Worm (Caenorhabditis elegans) whole organism, L1 larva: Measurements from ENCODE around the gene gcy-27.

ENCODE experiments used
- C04F5.9 ChIP-seq: sonication (generic microtip); optimal IDR thresholded peaks from 2 replicates; lab custom pipeline; 2016; ENCODE audit warnings: missing genetic modification characterization, missing compliant biosample characterization
- C16A3.4 ChIP-seq: fragments of 150-350 bp; optimal IDR thresholded peaks from 2 replicates; lab custom pipeline; 2014; ENCODE audit warnings: missing biosample characterization, missing genetic modification characterization
- Y116A8C.19 ChIP-seq: sonication (generic microtip); optimal IDR thresholded peaks from 2 replicates; lab custom pipeline; 2016; ENCODE audit warnings: missing compliant biosample characterization, missing genetic modification characterization, borderline replicate concordance
- alr-1 ChIP-seq: fragments of 200-800 bp; sonication (Bioruptor generic); optimal IDR thresholded peaks from 2 replicates; lab custom pipeline; 2018; ENCODE audit warnings: borderline replicate concordance, mild to moderate bottlenecking, missing genetic modification characterization, missing compliant biosample characterization
- aly-2 ChIP-seq: fragments of 150-350 bp; optimal IDR thresholded peaks from 2 replicates; lab custom pipeline; 2014; ENCODE audit warnings: missing biosample characterization, missing genetic modification characterization
- blmp-1 ChIP-seq: fragments of 150-350 bp; optimal IDR thresholded peaks from 2 replicates; lab custom pipeline; 2014; ENCODE audit warnings: missing biosample characterization, missing genetic modification characterization
- ceh-88 ChIP-seq: fragments of 200-800 bp; sonication (Bioruptor generic); IDR thresholded peaks from 2 replicates; pipeline ENCODE4 v1.3.6; 2022; ENCODE audit warnings: missing genetic modification characterization, missing compliant biosample characterization
- efl-1 ChIP-seq, 4 experiments: fragments of 150-350 bp; optimal IDR thresholded peaks in 3 of 4; peaks in 1 of 4; 1 replicate in 1 of 4; 2 replicates in 3 of 4; lab custom pipeline; 2014; ENCODE audit warnings: missing biosample characterization in 2 of 4, missing genetic modification characterization in 2 of 4, missing genetic modification reagents in 2 of 4
- egl-13 ChIP-seq: sonication (generic microtip); optimal IDR thresholded peaks from 2 replicates; lab custom pipeline; 2016; ENCODE audit warnings: missing genotype, missing genetic modification reagents, missing genetic modification characterization, missing compliant biosample characterization
- egl-27 ChIP-seq, 2 experiments: fragments of 150-350 bp in 1 of 2; sonication (generic microtip); optimal IDR thresholded peaks; 3 replicates each; lab custom pipeline; 2017 to 2018; ENCODE audit warnings: missing biosample characterization in 2 of 2, missing genetic modification characterization in 2 of 2, missing genetic modification reagents in 2 of 2
- elt-3 ChIP-seq, 6 experiments: fragments of 150-350 bp in 1 of 6; sonication (generic microtip); optimal IDR thresholded peaks; 2 replicates each; lab custom pipeline; 2017 to 2018; ENCODE audit warnings: missing biosample characterization in 6 of 6, missing genetic modification characterization in 6 of 6, inconsistent platforms in 1 of 6
- fkh-10 ChIP-seq: sonication (generic microtip); optimal IDR thresholded peaks from 2 replicates; lab custom pipeline; 2017; ENCODE audit warnings: missing biosample characterization, missing genetic modification reagents, missing genetic modification characterization
- fkh-8 ChIP-seq: sonication (generic microtip); optimal IDR thresholded peaks from 2 replicates; lab custom pipeline; 2016; ENCODE audit warnings: mild to moderate bottlenecking, missing genetic modification characterization, missing compliant biosample characterization
- grh-1 ChIP-seq: fragments of 200-800 bp; sonication (Bioruptor generic); IDR thresholded peaks from 2 replicates; pipeline ENCODE4 v1.3.6; 2022; ENCODE audit warnings: missing genetic modification reagents, missing genetic modification characterization, missing compliant biosample characterization
- hlh-17 ChIP-seq: fragments of 200-800 bp; sonication (Bioruptor generic); optimal IDR thresholded peaks from 2 replicates; lab custom pipeline; 2018; ENCODE audit warnings: missing genetic modification characterization, mild to moderate bottlenecking, missing compliant biosample characterization, moderate library complexity, borderline replicate concordance
- hlh-4 ChIP-seq: sonication (generic microtip); optimal IDR thresholded peaks from 2 replicates; lab custom pipeline; 2016; ENCODE audit warnings: mild to moderate bottlenecking, missing genetic modification characterization, missing compliant biosample characterization
- hpl-2 ChIP-seq: fragments of 150-350 bp; optimal IDR thresholded peaks from 2 replicates; lab custom pipeline; 2014; ENCODE audit warnings: missing biosample characterization, missing genetic modification reagents, missing genetic modification characterization
- irx-1 ChIP-seq: sonication (generic microtip); optimal IDR thresholded peaks from 2 replicates; lab custom pipeline; 2016; ENCODE audit warnings: missing genetic modification characterization, missing compliant biosample characterization
- lin-13 ChIP-seq: fragments of 150-350 bp; optimal IDR thresholded peaks from 2 replicates; lab custom pipeline; 2014; ENCODE audit warnings: missing biosample characterization, missing genetic modification reagents, missing genetic modification characterization
- lsy-2 ChIP-seq, 2 experiments: fragments of 150-350 bp; optimal IDR thresholded peaks; 2 replicates each; lab custom pipeline; 2014; ENCODE audit warnings: missing biosample characterization in 2 of 2, missing genetic modification characterization in 2 of 2
- mef-2 ChIP-seq: fragments of 150-350 bp; optimal IDR thresholded peaks from 2 replicates; lab custom pipeline; 2014; ENCODE audit warnings: missing biosample characterization, missing genetic modification characterization
- nhr-237 ChIP-seq: fragments of 150-350 bp; optimal IDR thresholded peaks from 2 replicates; lab custom pipeline; 2014; ENCODE audit warnings: missing biosample characterization, missing genetic modification characterization
- nhr-47 ChIP-seq: sonication (generic microtip); optimal IDR thresholded peaks from 2 replicates; lab custom pipeline; 2016; ENCODE audit warnings: mild to moderate bottlenecking, missing genetic modification characterization, moderate library complexity, missing compliant biosample characterization
- nhr-71 ChIP-seq: sonication (generic microtip); optimal IDR thresholded peaks from 2 replicates; lab custom pipeline; 2016; ENCODE audit warnings: mild to moderate bottlenecking, missing genetic modification characterization, moderate library complexity, missing compliant biosample characterization
- nhr-76 ChIP-seq: sonication (generic microtip); optimal IDR thresholded peaks from 2 replicates; lab custom pipeline; 2017; ENCODE audit warnings: missing biosample characterization, missing genetic modification characterization
- nhr-77 ChIP-seq: fragments of 150-350 bp; optimal IDR thresholded peaks from 2 replicates; lab custom pipeline; 2014; ENCODE audit warnings: missing biosample characterization, missing genetic modification characterization
- nhr-90 ChIP-seq: sonication (generic microtip); optimal IDR thresholded peaks from 2 replicates; lab custom pipeline; 2016; ENCODE audit warnings: mild to moderate bottlenecking, missing genetic modification characterization, missing compliant biosample characterization; ENCODE audit not compliant: poor library complexity
- rnt-1 ChIP-seq: sonication (generic microtip); optimal IDR thresholded peaks from 2 replicates; lab custom pipeline; 2016; ENCODE audit warnings: mild to moderate bottlenecking, missing genetic modification characterization, moderate library complexity, missing compliant biosample characterization
- snpc-4 ChIP-seq: fragments of 150-350 bp; optimal IDR thresholded peaks from 2 replicates; lab custom pipeline; 2014; ENCODE audit warnings: missing biosample characterization, missing genetic modification characterization
- snu-23 ChIP-seq: sonication (generic microtip); optimal IDR thresholded peaks from 2 replicates; lab custom pipeline; 2016; ENCODE audit warnings: missing genetic modification characterization, missing compliant biosample characterization
- sup-37 ChIP-seq: fragments of 200-800 bp; sonication (Bioruptor generic); optimal IDR thresholded peaks from 2 replicates; lab custom pipeline; 2018; ENCODE audit warnings: mild to moderate bottlenecking, missing genetic modification characterization, missing compliant biosample characterization
- swsn-7 ChIP-seq: sonication (generic microtip); optimal IDR thresholded peaks from 2 replicates; lab custom pipeline; 2016; ENCODE audit warnings: missing genetic modification characterization, missing compliant biosample characterization
- tbx-2 ChIP-seq: sonication (generic microtip); optimal IDR thresholded peaks from 2 replicates; lab custom pipeline; 2016; ENCODE audit warnings: missing genetic modification characterization, missing compliant biosample characterization
- unc-86 ChIP-seq: sonication (generic microtip); optimal IDR thresholded peaks from 2 replicates; lab custom pipeline; 2016; ENCODE audit warnings: missing genetic modification characterization, missing compliant biosample characterization
- unc-98 ChIP-seq: fragments of 200-800 bp; sonication (Bioruptor generic); IDR thresholded peaks from 2 replicates; pipeline ENCODE4 v1.3.6; 2022; ENCODE audit warnings: missing genetic modification characterization, missing compliant biosample characterization
- vab-15 ChIP-seq: sonication (generic microtip); optimal IDR thresholded peaks from 2 replicates; lab custom pipeline; 2017; ENCODE audit warnings: missing genotype, mild to moderate bottlenecking, missing genetic modification characterization, missing compliant biosample characterization
- xbp-1 ChIP-seq: sonication (generic microtip); optimal IDR thresholded peaks from 2 replicates; lab custom pipeline; 2016; ENCODE audit warnings: missing genetic modification characterization, missing compliant biosample characterization
- zip-4 ChIP-seq: fragments of 200-800 bp; sonication (Bioruptor generic); optimal IDR thresholded peaks from 2 replicates; lab custom pipeline; 2018; ENCODE audit warnings: mild to moderate bottlenecking, missing genetic modification characterization, moderate library complexity, missing compliant biosample characterization
- ztf-11 ChIP-seq, 2 experiments: sonication (generic microtip); optimal IDR thresholded peaks; 2 replicates each; lab custom pipeline; 2016 to 2017; ENCODE audit warnings: missing genetic modification characterization in 2 of 2, missing biosample characterization in 1 of 2, missing compliant biosample characterization in 1 of 2
- ztf-4 ChIP-seq: fragments of 150-350 bp; optimal IDR thresholded peaks from 2 replicates; lab custom pipeline; 2014; ENCODE audit warnings: missing biosample characterization, missing genetic modification characterization

Gene gcy-27

ce11 chrIV:17461222-17461707, 24.8 kb upstream of the gcy-27 start, which contains the start of gene rif-1.1 (continued):
- TF ChIP-seq hpl-2 (GFP tag; lab: Kevin White, UChicago) (peak; percentile 6), mef-2 (tag; lab: Kevin White, UChicago) (no peak), sup-37 (GFP tag; lab: Kevin White, UChicago) (no peak), nhr-76 (tag; lab: Kevin White, UChicago) (no peak), ztf-4 (tag; lab: Kevin White, UChicago) (no peak), hlh-17 (GFP tag; lab: Kevin White, UChicago) (no peak), elt-3 (tag; optimal IDR thresholded peaks at IDR 0.05; lab: Kevin White, UChicago) (no peak), rnt-1 (tag; lab: Kevin White, UChicago) (peak; percentile 54), nhr-90 (tag; lab: Kevin White, UChicago) (peak; percentile 30), nhr-47 (peak; percentile 56), blmp-1 (tag; lab: Kevin White, UChicago) (peak; percentile 42), xbp-1 (tag; lab: Kevin White, UChicago) (peak; percentile 17), C04F5.9 (tag; lab: Kevin White, UChicago) (no peak), snu-23 (peak; percentile 59), swsn-7 (tag; lab: Kevin White, UChicago) (peak; percentile 48), ztf-11 (tag; optimal IDR thresholded peaks at IDR 0.05; lab: Kevin White, UChicago) (no peak), nhr-71 (tag; lab: Kevin White, UChicago) (no peak), lsy-2 (tag; optimal IDR thresholded peaks at IDR 0.05; lab: Kevin White, UChicago) (peak; percentile 57 to 95), fkh-8 (peak; percentile 33), C16A3.4 (tag; lab: Kevin White, UChicago) (peak; percentile 70)
- TF ChIP-seq, all 84 proteins: peak for 24

- TF ChIP-seq lsy-2 (tag; optimal IDR thresholded peaks at IDR 0.05; lab: Kevin White, UChicago) (no peak), ceh-88 (GFP tag; lab: Robert Waterston, UW) (no peak), efl-1 (optimal IDR thresholded peaks at IDR 0.05; lab: Kevin White, UChicago) (no peak), efl-1 (GFP tag; optimal IDR thresholded peaks at IDR 0.05 in 1 of 2; lab: Kevin White, UChicago) (peak in 1 of 2 experiments; percentile 10)
Observed at ce11 chrIV:17453996-17454395, 17.5 kb upstream of the gcy-27 start.

ce11 chrIV:17453200-17453599, 16.7 kb upstream of the gcy-27 start:
- TF ChIP-seq grh-1 (no peak), blmp-1 (tag; lab: Kevin White, UChicago) (peak; percentile 86), unc-98 (GFP tag; lab: Robert Waterston, UW) (no peak), nhr-47 (no peak), hlh-4 (no peak), efl-1 (optimal IDR thresholded peaks at IDR 0.05; lab: Kevin White, UChicago) (no peak), efl-1 (GFP tag; optimal IDR thresholded peaks at IDR 0.05 in 1 of 2; lab: Kevin White, UChicago) (peak in 1 of 2 experiments; percentile 62)

ce11 chrIV:17450443-17450842, 14.0 kb upstream of the gcy-27 start, which contains the start of gene F11E6.8:
TSS of gene F11E6.8 (minus strand) at chrIV:17450543.
- TF ChIP-seq unc-86 (tag; lab: Kevin White, UChicago) (no peak), aly-2 (no peak), lin-13 (no peak)

ce11 chrIV:17448319-17448718, 11.9 kb upstream of the gcy-27 start:
- TF ChIP-seq vab-15 (tag; lab: Kevin White, UChicago) (no peak), swsn-7 (tag; lab: Kevin White, UChicago) (no peak), C04F5.9 (tag; lab: Kevin White, UChicago) (no peak), alr-1 (tag; lab: Kevin White, UChicago) (no peak), nhr-90 (tag; lab: Kevin White, UChicago) (no peak), ztf-4 (tag; lab: Kevin White, UChicago) (no peak), aly-2 (no peak), egl-13 (tag; lab: Kevin White, UChicago) (no peak), snpc-4 (tag; lab: Kevin White, UChicago) (no peak), zip-4 (GFP tag; lab: Kevin White, UChicago) (no peak), egl-27 (tag; optimal IDR thresholded peaks at IDR 0.05; lab: Kevin White, UChicago) (no peak), hpl-2 (GFP tag; lab: Kevin White, UChicago) (no peak), nhr-237 (no peak), irx-1 (tag; lab: Kevin White, UChicago) (no peak), Y116A8C.19 (tag; lab: Kevin White, UChicago) (no peak), fkh-10 (GFP tag; lab: Kevin White, UChicago) (no peak), tbx-2 (tag; lab: Kevin White, UChicago) (no peak), nhr-77 (no peak)
